Worm (Caenorhabditis elegans) whole organism, L4 larva: Measurements from ENCODE around the gene R11G1.11.

Source experiments
- ama-1 ChIP-seq: fragments of 150-350 bp; optimal IDR thresholded peaks from 2 replicates; lab custom pipeline; 2014; ENCODE audit warnings: inconsistent platforms, mixed read lengths
- daf-12 ChIP-seq: fragments of 150-350 bp; optimal IDR thresholded peaks from 2 replicates; lab custom pipeline; 2014; ENCODE audit warnings: missing biosample characterization, missing genetic modification reagents, missing genetic modification characterization
- egl-43 ChIP-seq: fragments of 200-800 bp; sonication (Bioruptor generic); IDR thresholded peaks from 2 replicates; pipeline ENCODE4 v1.3.6; 2022; ENCODE audit warnings: missing genetic modification reagents, missing genetic modification characterization, missing compliant biosample characterization
- hmg-1.1 ChIP-seq: fragments of 200-800 bp; sonication (Bioruptor generic); IDR thresholded peaks from 2 replicates; pipeline ENCODE4 v1.3.6; 2022; ENCODE audit warnings: missing genetic modification reagents, missing genetic modification characterization, missing compliant biosample characterization
- jun-1 ChIP-seq: fragments of 150-350 bp; optimal IDR thresholded peaks from 2 replicates; lab custom pipeline; 2014; ENCODE audit warnings: missing biosample characterization, missing genetic modification reagents, missing genetic modification characterization
- lin-29 ChIP-seq: fragments of 200-800 bp; sonication (Bioruptor generic); IDR thresholded peaks from 2 replicates; pipeline ENCODE4 v1.3.6; 2022; ENCODE audit warnings: missing genetic modification reagents, missing genetic modification characterization, missing compliant biosample characterization
- lsy-2 ChIP-seq, 2 experiments: fragments of 150-350 bp in 1 of 2; sonication (generic microtip) in 1 of 2; optimal IDR thresholded peaks; 2 replicates each; lab custom pipeline; 2014 to 2017; ENCODE audit warnings: missing biosample characterization in 2 of 2, missing genetic modification characterization in 2 of 2
- mdt-29 ChIP-seq: fragments of 200-800 bp; sonication (Bioruptor generic); IDR thresholded peaks from 2 replicates; pipeline ENCODE4 v1.3.6; 2022; ENCODE audit warnings: missing genetic modification reagents, missing genetic modification characterization, missing compliant biosample characterization
- nhr-11 ChIP-seq: fragments of 150-350 bp; optimal IDR thresholded peaks from 2 replicates; lab custom pipeline; 2014; ENCODE audit warnings: missing biosample characterization, missing genetic modification characterization
- nhr-48 ChIP-seq: sonication (generic microtip); optimal IDR thresholded peaks from 2 replicates; lab custom pipeline; 2016; ENCODE audit warnings: mild to moderate bottlenecking, missing genetic modification characterization, missing compliant biosample characterization
- pha-4 ChIP-seq, 2 experiments: fragments of 150-350 bp in 1 of 2; fragments of 200-800 bp in 1 of 2; sonication (Bioruptor generic) in 1 of 2; IDR thresholded peaks in 1 of 2; optimal IDR thresholded peaks in 1 of 2; 2 replicates each; pipeline versions ENCODE4 v1.3.6 to Lab custom; 2014 to 2022; ENCODE audit warnings: missing genetic modification characterization in 2 of 2, missing genetic modification reagents in 2 of 2, missing biosample characterization in 1 of 2, missing compliant biosample characterization in 1 of 2
- unc-39 ChIP-seq: sonication (generic microtip); optimal IDR thresholded peaks from 2 replicates; lab custom pipeline; 2017; ENCODE audit warnings: missing biosample characterization, missing genetic modification characterization
- ztf-11 ChIP-seq: fragments of 150-350 bp; optimal IDR thresholded peaks from 2 replicates; lab custom pipeline; 2014; ENCODE audit warnings: missing biosample characterization, missing genetic modification characterization

ce11 chrX:3611042-3611623 is 43.6 kb upstream of the R11G1.11 start, which contains the start of gene C18B2.5:
- TF ChIP-seq egl-43 (GFP tag; lab: Robert Waterston, UW), result no peak
- TF ChIP-seq unc-39 (tag; lab: Kevin White, UChicago), result no peak
- no peak for TF ChIP-seq nhr-11 (tag; lab: Kevin White, UChicago)
- no peak for TF ChIP-seq ama-1 (lab: Kevin White, UChicago)
- TF ChIP-seq mdt-29, result no peak
- TF ChIP-seq pha-4 (GFP tag; IDR thresholded peaks at IDR 0.05; lab: Robert Waterston, UW), result no peak
- no peak for TF ChIP-seq pha-4 (tag; optimal IDR thresholded peaks at IDR 0.05; lab: Kevin White, UChicago)
- no peak for TF ChIP-seq hmg-1.1
- no peak for TF ChIP-seq nhr-48
- no peak for TF ChIP-seq lin-29
- no peak for TF ChIP-seq daf-12 (tag; lab: Kevin White, UChicago)
- TF ChIP-seq jun-1 (tag; lab: Kevin White, UChicago), result no peak
- no peak for TF ChIP-seq lsy-2 (tag; optimal IDR thresholded peaks at IDR 0.05; lab: Kevin White, UChicago)
- TF ChIP-seq ztf-11 (tag; lab: Kevin White, UChicago), result no peak
